Fruit fly (Drosophila melanogaster) whole organism, embryonic: ENCODE results near the gene CG31636.

Source experiments
- Aef1 ChIP-seq: fragments of 200-800 bp; sonication (Bioruptor generic); IDR thresholded peaks from 3 replicates; pipeline ENCODE4 v1.3.6; 2022; ENCODE audit warnings: missing biosample characterization, missing genetic modification characterization
- Antp ChIP-seq: fragments of 200-800 bp; sonication (Bioruptor generic); optimal IDR thresholded peaks from 3 replicates; lab custom pipeline; 2016; ENCODE audit warnings: missing biosample characterization, missing genetic modification characterization
- B-H2 ChIP-seq: fragments of 200-800 bp; sonication (Bioruptor generic); optimal IDR thresholded peaks from 2 replicates; lab custom pipeline; 2018; ENCODE audit warnings: missing biosample characterization, mild to moderate bottlenecking, missing genetic modification characterization
- CG10274 ChIP-seq: fragments of 200-800 bp; sonication (Bioruptor generic); optimal IDR thresholded peaks from 3 replicates; lab custom pipeline; 2017; ENCODE audit warnings: missing biosample characterization, mild to moderate bottlenecking, missing genetic modification characterization
- CG11456 ChIP-seq: fragments of 200-800 bp; sonication (Bioruptor generic); IDR thresholded peaks from 3 replicates; pipeline ENCODE4 v1.3.6; 2022; ENCODE audit warnings: missing biosample characterization, missing genetic modification characterization
- CG12071 ChIP-seq: fragments of 200-800 bp; sonication (Bioruptor generic); optimal IDR thresholded peaks from 3 replicates; lab custom pipeline; 2018; ENCODE audit warnings: missing biosample characterization, mild to moderate bottlenecking, missing genetic modification characterization
- CG13287 ChIP-seq: fragments of 200-800 bp; sonication (Bioruptor generic); IDR thresholded peaks from 2 replicates; pipeline ENCODE4 v1.3.6; 2022; ENCODE audit warnings: missing biosample characterization, missing genetic modification characterization; ENCODE audit not compliant: partially characterized antibody
- CG13775 ChIP-seq: fragments of 200-800 bp; sonication (Bioruptor generic); optimal IDR thresholded peaks from 3 replicates; lab custom pipeline; 2017; ENCODE audit warnings: missing biosample characterization, mild to moderate bottlenecking, missing genetic modification characterization
- CG1529 ChIP-seq: fragments of 200-800 bp; sonication (Bioruptor generic); optimal IDR thresholded peaks from 3 replicates; lab custom pipeline; 2018; ENCODE audit warnings: missing biosample characterization, missing genetic modification characterization
- CG1647 ChIP-seq: fragments of 200-800 bp; sonication (Bioruptor generic); optimal IDR thresholded peaks from 3 replicates; lab custom pipeline; 2016; ENCODE audit warnings: missing biosample characterization, missing genetic modification characterization
- CG16863 ChIP-seq: fragments of 200-800 bp; sonication (Bioruptor generic); optimal IDR thresholded peaks from 3 replicates; lab custom pipeline; 2016; ENCODE audit warnings: missing biosample characterization, missing genetic modification characterization
- CG17802 ChIP-seq: fragments of 200-800 bp; sonication (Bioruptor generic); optimal IDR thresholded peaks from 2 replicates; lab custom pipeline; 2018; ENCODE audit warnings: missing biosample characterization, mild to moderate bottlenecking, missing genetic modification characterization, moderate library complexity
- CG31224 ChIP-seq: fragments of 200-800 bp; sonication (Bioruptor generic); IDR thresholded peaks from 2 replicates; pipeline ENCODE4 v1.3.6; 2022; ENCODE audit warnings: missing biosample characterization, missing genetic modification characterization
- CG4404 ChIP-seq: fragments of 200-800 bp; sonication (Bioruptor generic); IDR thresholded peaks from 2 replicates; pipeline ENCODE4 v1.3.6; 2022; ENCODE audit warnings: missing biosample characterization, missing genetic modification characterization
- CG5180 ChIP-seq: fragments of 200-800 bp; sonication (Bioruptor generic); optimal IDR thresholded peaks from 3 replicates; lab custom pipeline; 2017; ENCODE audit warnings: missing biosample characterization, missing genetic modification characterization, mild to moderate bottlenecking, moderate library complexity, missing genetic modification reagents
- CG6254 ChIP-seq: fragments of 200-800 bp; sonication (Bioruptor generic); optimal IDR thresholded peaks from 3 replicates; lab custom pipeline; 2017; ENCODE audit warnings: mild to moderate bottlenecking, missing biosample characterization, missing genetic modification reagents, missing genetic modification characterization
- CG7556 ChIP-seq: fragments of 200-800 bp; sonication (Bioruptor generic); optimal IDR thresholded peaks from 2 replicates; lab custom pipeline; 2017; ENCODE audit warnings: missing biosample characterization, mild to moderate bottlenecking, missing genetic modification characterization
- CG7745 ChIP-seq: fragments of 200-800 bp; sonication (Bioruptor generic); optimal IDR thresholded peaks from 2 replicates; lab custom pipeline; 2018; ENCODE audit warnings: missing biosample characterization, mild to moderate bottlenecking, missing genetic modification characterization, moderate library complexity
- CG8944 ChIP-seq: fragments of 200-800 bp; sonication (Bioruptor generic); optimal IDR thresholded peaks from 3 replicates; lab custom pipeline; 2016; ENCODE audit warnings: missing biosample characterization, missing genetic modification characterization
- CG9727 ChIP-seq: fragments of 200-800 bp; sonication (Bioruptor generic); optimal IDR thresholded peaks from 3 replicates; lab custom pipeline; 2017; ENCODE audit warnings: missing biosample characterization, mild to moderate bottlenecking, missing genetic modification characterization
- Deaf1 ChIP-seq: fragments of 200-800 bp; optimal IDR thresholded peaks from 3 replicates; lab custom pipeline; 2019; ENCODE audit warnings: missing biosample characterization, mild to moderate bottlenecking, missing genetic modification characterization, moderate library complexity
- Dfd ChIP-seq, 2 experiments: fragments of >200 bp; optimal IDR thresholded peaks; 2 replicates each; lab custom pipeline; 2017; ENCODE audit warnings: missing biosample characterization in 2 of 2, missing genetic modification characterization in 2 of 2
- E2f1 ChIP-seq: fragments of 200-800 bp; sonication (Bioruptor generic); IDR thresholded peaks from 2 replicates; pipeline ENCODE4 v1.3.6; 2022; ENCODE audit warnings: missing biosample characterization, missing genetic modification characterization
- Elba2 ChIP-seq: fragments of 200-800 bp; sonication (Bioruptor generic); optimal IDR thresholded peaks from 3 replicates; lab custom pipeline; 2016; ENCODE audit warnings: missing biosample characterization, missing genetic modification characterization
- HLH4C ChIP-seq: fragments of 200-800 bp; sonication (Bioruptor generic); IDR thresholded peaks from 3 replicates; pipeline ENCODE4 v1.3.6; 2022; ENCODE audit warnings: missing biosample characterization, missing genetic modification characterization; ENCODE audit not compliant: partially characterized antibody
- Hand ChIP-seq: fragments of 200-800 bp; sonication (Bioruptor generic); optimal IDR thresholded peaks from 2 replicates; lab custom pipeline; 2017; ENCODE audit warnings: mild to moderate bottlenecking, missing biosample characterization, missing genetic modification reagents, missing genetic modification characterization
- Hmx ChIP-seq: fragments of 200-800 bp; sonication (Bioruptor generic); optimal IDR thresholded peaks from 2 replicates; lab custom pipeline; 2016; ENCODE audit warnings: missing biosample characterization, missing genetic modification characterization
- Hr51 ChIP-seq, 2 experiments: fragments of 200-800 bp; sonication (Bioruptor generic); optimal IDR thresholded peaks; 2 replicates in 1 of 2; 3 replicates in 1 of 2; lab custom pipeline; 2016 to 2018; ENCODE audit warnings: missing biosample characterization in 2 of 2, missing genetic modification characterization in 2 of 2, mild to moderate bottlenecking in 1 of 2, moderate library complexity in 1 of 2
- Lpt ChIP-seq: fragments of >200 bp; optimal IDR thresholded peaks from 2 replicates; lab custom pipeline; 2018; ENCODE audit warnings: missing biosample characterization, missing genetic modification characterization
- Max ChIP-seq: fragments of 200-800 bp; sonication (Bioruptor generic); optimal IDR thresholded peaks from 2 replicates; lab custom pipeline; 2016; ENCODE audit warnings: missing biosample characterization, mild to moderate bottlenecking, missing genetic modification characterization
- Nf-YA ChIP-seq: fragments of 200-800 bp; sonication (Bioruptor generic); IDR thresholded peaks from 2 replicates; pipeline ENCODE4 v1.3.6; 2022; ENCODE audit warnings: missing biosample characterization, missing genetic modification characterization
- Ptx1 ChIP-seq: fragments of 200-800 bp; sonication (Bioruptor generic); IDR thresholded peaks from 2 replicates; pipeline ENCODE4 v1.3.6; 2022; ENCODE audit warnings: missing biosample characterization, missing genetic modification characterization
- Rx ChIP-seq: fragments of 200-800 bp; sonication (Bioruptor generic); IDR thresholded peaks from 2 replicates; pipeline ENCODE4 v1.3.6; 2022; ENCODE audit warnings: missing biosample characterization, missing genetic modification characterization
- Sox100B ChIP-seq: fragments of 200-800 bp; sonication (Bioruptor generic); optimal IDR thresholded peaks from 3 replicates; lab custom pipeline; 2018; ENCODE audit warnings: missing biosample characterization, mild to moderate bottlenecking, missing genetic modification characterization
- Tbp ChIP-seq: fragments of >200 bp; optimal IDR thresholded peaks from 2 replicates; lab custom pipeline; 2018; ENCODE audit warnings: missing biosample characterization, missing genetic modification characterization
- Trl ChIP-seq, 3 experiments: fragments of >200 bp in 2 of 3; fragments of 200-800 bp in 1 of 3; sonication (Bioruptor generic) in 1 of 3; optimal IDR thresholded peaks; 2 replicates in 1 of 3; 3 replicates in 2 of 3; lab custom pipeline; 2016 to 2017; ENCODE audit warnings: missing biosample characterization in 1 of 3, missing genetic modification characterization in 1 of 3
- amos ChIP-seq: fragments of 200-800 bp; sonication (Bioruptor generic); IDR thresholded peaks from 2 replicates; pipeline ENCODE4 v1.3.6; 2022; ENCODE audit warnings: missing biosample characterization, missing genetic modification characterization; ENCODE audit not compliant: partially characterized antibody
- ato ChIP-seq: fragments of 200-800 bp; sonication (Bioruptor generic); IDR thresholded peaks from 2 replicates; pipeline ENCODE4 v1.3.6; 2022; ENCODE audit warnings: missing biosample characterization, missing genetic modification characterization; ENCODE audit not compliant: partially characterized antibody
- bbx ChIP-seq: fragments of 200-800 bp; sonication (Bioruptor generic); IDR thresholded peaks from 2 replicates; pipeline ENCODE4 v1.3.6; 2022; ENCODE audit warnings: missing biosample characterization, missing genetic modification characterization; ENCODE audit not compliant: partially characterized antibody
- da ChIP-seq: fragments of 200-800 bp; sonication (Bioruptor generic); optimal IDR thresholded peaks from 2 replicates; lab custom pipeline; 2016; ENCODE audit warnings: missing biosample characterization, missing genetic modification characterization
- exex ChIP-seq: fragments of 200-800 bp; sonication (Bioruptor generic); optimal IDR thresholded peaks from 4 replicates; lab custom pipeline; 2018; ENCODE audit warnings: missing biosample characterization, mild to moderate bottlenecking, missing genetic modification characterization, moderate library complexity
- fu2 ChIP-seq: fragments of 200-800 bp; sonication (Bioruptor generic); optimal IDR thresholded peaks from 2 replicates; lab custom pipeline; 2016; ENCODE audit warnings: missing biosample characterization, missing genetic modification characterization
- gfzf ChIP-seq: fragments of 200-800 bp; sonication (Bioruptor generic); optimal IDR thresholded peaks from 2 replicates; lab custom pipeline; 2016; ENCODE audit warnings: missing biosample characterization, mild to moderate bottlenecking, missing genetic modification characterization, moderate library complexity
- gsb-n ChIP-seq: fragments of 200-800 bp; sonication (Bioruptor generic); optimal IDR thresholded peaks from 3 replicates; lab custom pipeline; 2018; ENCODE audit warnings: missing biosample characterization, mild to moderate bottlenecking, missing genetic modification characterization
- inv ChIP-seq: fragments of 200-800 bp; sonication (Bioruptor generic); IDR thresholded peaks from 2 replicates; pipeline ENCODE4 v1.3.6; 2022; ENCODE audit warnings: missing biosample characterization, missing genetic modification characterization; ENCODE audit not compliant: partially characterized antibody
- jigr1 ChIP-seq: fragments of 200-800 bp; sonication (Bioruptor generic); IDR thresholded peaks from 3 replicates; pipeline ENCODE4 v1.3.6; 2022; ENCODE audit warnings: missing biosample characterization, missing genetic modification characterization
- org-1 ChIP-seq: fragments of 200-800 bp; sonication (Bioruptor generic); optimal IDR thresholded peaks from 2 replicates; lab custom pipeline; 2017; ENCODE audit warnings: missing biosample characterization, missing genetic modification characterization
- schlank ChIP-seq: fragments of 200-800 bp; sonication (Bioruptor generic); optimal IDR thresholded peaks from 2 replicates; lab custom pipeline; 2018; ENCODE audit warnings: missing biosample characterization, mild to moderate bottlenecking, missing genetic modification characterization
- sens ChIP-seq: fragments of 200-800 bp; sonication (Bioruptor generic); peaks from one replicate; lab custom pipeline; 2016; ENCODE audit warnings: missing biosample characterization, missing genetic modification characterization
- sob ChIP-seq: fragments of 200-800 bp; sonication (Bioruptor generic); IDR thresholded peaks from 2 replicates; pipeline ENCODE4 v1.3.6; 2022; ENCODE audit warnings: missing biosample characterization, missing genetic modification characterization

The CG31636 gene

DNA sequence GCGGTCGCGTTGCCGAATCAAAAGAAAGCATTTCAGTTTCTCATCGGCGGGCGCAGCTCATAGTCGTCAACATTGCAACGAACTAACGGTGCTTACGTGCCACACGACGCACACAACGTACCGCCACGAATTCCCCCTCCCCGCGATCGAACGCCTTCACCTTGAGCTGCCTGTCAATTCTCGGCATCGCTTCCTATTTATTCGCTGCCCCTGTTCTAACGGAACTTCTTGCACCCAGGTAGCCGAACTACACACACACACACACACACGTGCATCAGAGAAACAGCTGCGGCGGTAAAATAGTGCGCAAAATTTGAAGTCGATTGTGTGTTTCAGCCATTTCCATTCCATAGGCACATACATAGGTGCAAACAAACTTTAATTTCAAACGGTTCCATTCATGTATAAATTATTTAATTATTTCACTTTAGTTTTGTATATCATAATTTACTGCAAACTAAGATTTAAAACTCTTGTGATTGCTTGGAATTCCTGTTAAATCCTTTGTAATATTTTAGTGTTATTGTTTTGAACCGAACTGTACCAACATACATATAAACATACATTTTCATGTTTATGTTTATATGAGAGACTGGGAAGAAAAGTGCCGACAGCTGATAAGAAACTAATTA, 46.5 kb downstream of the CG31636 start (continued):
- TF ChIP-seq CG4404 (no peak), E2f1 (GFP tag; lab: Robert Waterston, UW) (no peak), gsb-n (tag; lab: Kevin White, UChicago) (peak; percentile 9), Sox100B (GFP tag; lab: Kevin White, UChicago) (no peak), Hmx (GFP tag; lab: Kevin White, UChicago) (no peak), ato (GFP tag; lab: Robert Waterston, UW) (no peak), CG7556 (GFP tag; lab: Kevin White, UChicago) (no peak), CG16863 (GFP tag; lab: Kevin White, UChicago) (no peak), Trl (optimal IDR thresholded peaks at IDR 0.05; lab: Kevin White, UChicago) (no peak), Trl (GFP tag; optimal IDR thresholded peaks at IDR 0.05; lab: Kevin White, UChicago) (no peak), CG8944 (GFP tag; lab: Kevin White, UChicago) (no peak), Tbp (no peak), CG7745 (tag; lab: Kevin White, UChicago) (no peak), Antp (GFP tag; lab: Kevin White, UChicago) (no peak), Dfd (GFP tag; optimal IDR thresholded peaks at IDR 0.05; lab: Kevin White, UChicago) (no peak), CG1647 (GFP tag; lab: Kevin White, UChicago) (no peak), Hr51 (GFP tag; optimal IDR thresholded peaks at IDR 0.05; lab: Kevin White, UChicago) (peak in 1 of 2 experiments; percentile 28), CG31224 (GFP tag; lab: Robert Waterston, UW) (0 out of 2 replicates have a peak, but pooled peaks have one; percentile 13), da (GFP tag; lab: Kevin White, UChicago) (no peak), HLH4C (GFP tag; lab: Robert Waterston, UW) (no peak), CG5180 (GFP tag; lab: Kevin White, UChicago) (no peak), Max (GFP tag; lab: Kevin White, UChicago) (no peak), Hand (no peak), Aef1 (GFP tag; lab: Robert Waterston, UW) (no peak), fu2 (GFP tag; lab: Kevin White, UChicago) (no peak), schlank (no peak), Nf-YA (no peak), Elba2 (GFP tag; lab: Kevin White, UChicago) (no peak), CG1529 (GFP tag; lab: Kevin White, UChicago) (no peak), sens (GFP tag; lab: Kevin White, UChicago) (peak; percentile 31), B-H2 (GFP tag; lab: Kevin White, UChicago) (no peak), CG13775 (no peak), gfzf (GFP tag; lab: Kevin White, UChicago) (no peak), amos (no peak), Rx (GFP tag; lab: Robert Waterston, UW) (no peak), CG6254 (GFP tag; lab: Kevin White, UChicago) (no peak), CG11456 (0 out of 3 replicates have a peak, but pooled peaks have one; percentile 20), sob (GFP tag; lab: Robert Waterston, UW) (no peak), org-1 (GFP tag; lab: Kevin White, UChicago) (no peak), CG12071 (GFP tag; lab: Kevin White, UChicago) (no peak), Deaf1 (tag; lab: Kevin White, UChicago) (peak; percentile 12), CG10274 (GFP tag; lab: Kevin White, UChicago) (no peak), bbx (no peak), Ptx1 (GFP tag; lab: Robert Waterston, UW) (0 out of 2 replicates have a peak, but pooled peaks have one; percentile 18), CG17802 (no peak), exex (tag; lab: Kevin White, UChicago) (no peak), CG9727 (GFP tag; lab: Kevin White, UChicago) (no peak), CG13287 (GFP tag; lab: Robert Waterston, UW) (no peak), Lpt (GFP tag; lab: Kevin White, UChicago) (no peak), jigr1 (GFP tag; lab: Robert Waterston, UW) (no peak), inv (GFP tag; lab: Robert Waterston, UW) (no peak)
